Fruit fly (Drosophila melanogaster): ENCODE results near the gene yata.

Gene yata

DNA sequence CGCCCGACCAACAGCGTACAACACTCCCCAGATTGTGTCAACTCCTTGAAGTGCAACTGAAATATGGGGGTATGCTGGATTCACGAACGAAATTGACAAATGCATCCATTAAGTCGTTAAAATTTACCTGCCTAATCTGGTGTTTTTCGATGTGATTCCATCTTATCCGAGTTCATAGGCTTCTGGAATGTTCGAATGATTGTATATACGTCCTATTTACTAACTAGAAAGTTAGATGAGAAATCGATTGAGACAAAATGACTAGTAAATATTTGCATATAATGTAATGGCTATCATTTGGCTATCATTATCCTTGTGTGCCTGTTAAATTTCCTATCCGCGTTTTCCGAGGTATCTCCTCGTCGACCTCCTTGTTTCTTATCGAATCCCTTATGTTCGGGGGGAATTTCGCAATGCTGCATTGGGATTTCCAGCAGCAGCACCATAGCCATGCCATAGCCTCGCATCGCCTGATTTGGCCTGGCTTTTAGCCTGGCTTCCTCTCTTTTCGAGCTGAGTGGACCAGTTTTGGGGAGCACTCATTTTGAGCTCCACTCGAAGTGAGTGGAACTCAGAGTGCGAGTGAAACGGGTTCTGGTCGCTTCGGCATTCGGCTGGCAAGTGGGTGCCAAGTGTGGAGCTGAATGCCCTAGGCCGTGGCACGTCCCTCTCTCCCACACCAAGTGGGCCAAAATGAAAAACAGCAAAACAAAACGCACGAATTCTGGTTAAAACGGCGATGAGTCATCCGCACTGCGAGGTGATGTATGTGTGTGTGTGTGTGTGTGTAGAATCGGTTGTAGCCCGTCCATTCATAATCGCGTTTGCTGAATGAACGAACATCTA lies 29.3 kb downstream of the yata start:
- TF ChIP-seq ttk (optimal IDR thresholded peaks at IDR 0.05), result no peak
- no peak for TF ChIP-seq Sin3A (optimal IDR thresholded peaks at IDR 0.05)
- no peak for TF ChIP-seq psq (optimal IDR thresholded peaks at IDR 0.05)
- no peak for TF ChIP-seq Myc (optimal IDR thresholded peaks at IDR 0.05)
- no peak for TF ChIP-seq h (optimal IDR thresholded peaks at IDR 0.05)
- no peak for TF ChIP-seq insv (optimal IDR thresholded peaks at IDR 0.05)

DNA sequence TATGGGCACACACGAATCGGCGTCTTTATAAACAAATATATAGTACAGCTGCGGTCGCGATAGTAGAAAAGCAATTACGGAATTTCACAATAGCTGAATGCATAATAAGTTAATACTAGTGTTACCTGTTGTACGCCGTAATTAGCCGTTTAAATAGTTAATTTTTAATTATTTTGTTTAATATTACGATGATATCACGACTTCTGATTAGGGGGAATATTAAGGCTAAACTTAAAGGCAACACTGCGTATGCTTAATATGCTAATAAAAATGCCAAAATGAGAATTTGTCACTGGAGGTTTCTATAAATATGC lies 29.9 kb downstream of the yata start:
- TF ChIP-seq insv (optimal IDR thresholded peaks at IDR 0.05), result no peak
- no peak for TF ChIP-seq ttk (optimal IDR thresholded peaks at IDR 0.05)
- TF ChIP-seq psq (optimal IDR thresholded peaks at IDR 0.05), result no peak
- TF ChIP-seq Myc (optimal IDR thresholded peaks at IDR 0.05), result no peak
- TF ChIP-seq h (optimal IDR thresholded peaks at IDR 0.05), result no peak
- TF ChIP-seq Sin3A (optimal IDR thresholded peaks at IDR 0.05), result no peak

DNA sequence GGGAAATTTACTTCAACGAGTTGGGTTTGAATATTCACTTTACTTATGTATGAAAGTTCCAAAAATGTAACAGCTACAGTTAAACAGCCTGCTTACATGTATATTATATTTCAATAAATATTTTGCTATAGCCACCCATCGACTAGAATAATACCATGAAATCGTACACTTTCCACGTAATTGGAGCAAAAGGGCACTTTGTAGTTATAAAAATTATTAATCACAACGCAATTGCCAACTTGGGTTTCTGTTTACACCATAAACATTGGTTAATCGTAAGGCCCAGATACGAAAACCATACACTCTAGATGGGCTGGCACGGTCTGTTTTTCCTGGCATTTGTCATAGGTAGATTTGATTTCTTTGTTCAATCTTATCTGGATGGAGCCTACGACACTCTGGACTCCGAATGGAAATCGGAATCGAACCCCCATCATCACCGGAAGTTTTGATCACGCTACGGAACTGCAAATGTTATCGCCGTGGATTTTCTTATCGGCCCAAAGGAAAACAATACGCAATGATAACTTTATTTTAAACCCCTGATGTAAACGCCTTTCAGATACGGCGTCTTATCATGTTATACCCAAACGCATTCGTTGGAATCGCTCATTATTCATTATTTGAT lies 31.5 kb downstream of the yata start, which contains the start of gene fig:
fig (minus strand) TSS at position 51 of the 628 bp plus-strand sequence.
- no peak for TF ChIP-seq h (optimal IDR thresholded peaks at IDR 0.05)
- TF ChIP-seq Sin3A (optimal IDR thresholded peaks at IDR 0.05), result no peak
- no peak for TF ChIP-seq ttk (optimal IDR thresholded peaks at IDR 0.05)
- no peak for TF ChIP-seq Myc (optimal IDR thresholded peaks at IDR 0.05)
- no peak for TF ChIP-seq insv (optimal IDR thresholded peaks at IDR 0.05)
- TF ChIP-seq psq (optimal IDR thresholded peaks at IDR 0.05), result no peak

DNA sequence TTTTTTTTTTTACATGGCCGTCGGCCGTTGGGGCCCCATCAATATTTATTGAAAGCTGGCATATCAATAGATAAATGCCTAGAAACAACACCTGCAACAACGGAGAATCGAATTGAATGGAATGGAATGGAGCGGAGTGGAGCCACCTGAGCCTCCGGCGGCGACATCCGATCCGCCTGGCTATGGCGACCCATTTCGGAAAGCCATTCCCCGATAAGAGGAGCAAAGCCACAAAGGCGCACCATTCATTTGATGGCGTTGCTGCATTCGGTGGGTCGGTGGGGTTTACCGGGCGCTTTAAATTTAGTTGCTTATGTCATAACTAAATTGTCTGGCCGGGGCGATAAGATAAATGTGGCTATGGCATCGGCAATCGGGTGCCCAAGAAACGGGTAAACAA lies 32.9 kb downstream of the yata start:
- no peak for TF ChIP-seq Sin3A (optimal IDR thresholded peaks at IDR 0.05)
- no peak for TF ChIP-seq h (optimal IDR thresholded peaks at IDR 0.05)
- no peak for TF ChIP-seq insv (optimal IDR thresholded peaks at IDR 0.05)
- TF ChIP-seq psq (optimal IDR thresholded peaks at IDR 0.05), result no peak
- no peak for TF ChIP-seq Myc (optimal IDR thresholded peaks at IDR 0.05)
- TF ChIP-seq ttk (optimal IDR thresholded peaks at IDR 0.05), result no peak

DNA sequence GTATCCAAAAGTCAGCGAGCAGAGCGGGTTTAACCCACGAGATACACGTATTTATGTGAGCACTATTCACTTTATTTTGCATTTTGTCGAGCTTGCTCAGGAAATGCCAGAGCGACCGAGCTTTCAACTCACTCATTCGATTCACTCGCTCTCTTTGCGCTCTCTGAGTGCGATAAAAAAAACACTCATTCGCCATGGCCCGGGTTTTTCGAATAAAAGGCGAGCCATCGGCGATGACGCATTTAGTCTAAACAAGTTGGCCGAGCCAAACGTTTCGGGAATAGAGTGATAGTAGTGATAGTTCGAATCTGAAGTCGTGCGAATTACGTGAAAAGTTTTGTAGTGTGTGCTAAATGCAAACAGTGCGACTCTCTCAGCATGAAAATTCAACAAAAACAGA lies 33.3 kb downstream of the yata start:
- TF ChIP-seq h (optimal IDR thresholded peaks at IDR 0.05) (no peak), Myc (optimal IDR thresholded peaks at IDR 0.05) (no peak), insv (optimal IDR thresholded peaks at IDR 0.05) (no peak), Sin3A (optimal IDR thresholded peaks at IDR 0.05) (no peak)

DNA sequence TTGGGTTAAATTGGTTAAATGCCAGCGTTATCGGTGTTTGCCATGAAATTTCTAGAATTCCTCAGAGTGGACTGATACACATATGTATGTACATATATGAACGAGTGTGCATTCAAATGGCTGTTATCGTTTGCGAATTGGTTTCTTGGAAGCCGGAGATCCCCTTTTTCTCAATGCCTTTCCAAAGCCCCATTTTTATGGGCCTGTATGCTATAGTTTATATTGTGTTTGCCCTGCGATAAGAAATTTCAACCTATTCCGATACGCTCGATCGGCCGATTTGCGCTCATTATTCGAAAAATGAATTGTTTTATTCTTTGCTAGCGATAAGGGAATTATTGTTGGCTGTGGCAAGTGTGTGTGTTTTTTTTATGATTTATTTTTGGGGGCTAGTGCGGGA lies 34.2 kb downstream of the yata start:
- no peak for TF ChIP-seq ttk (optimal IDR thresholded peaks at IDR 0.05)
- no peak for TF ChIP-seq Sin3A (optimal IDR thresholded peaks at IDR 0.05)
- no peak for TF ChIP-seq h (optimal IDR thresholded peaks at IDR 0.05)
- TF ChIP-seq insv (optimal IDR thresholded peaks at IDR 0.05), result no peak
- TF ChIP-seq Myc (optimal IDR thresholded peaks at IDR 0.05), result no peak
- no peak for TF ChIP-seq psq (optimal IDR thresholded peaks at IDR 0.05)

DNA sequence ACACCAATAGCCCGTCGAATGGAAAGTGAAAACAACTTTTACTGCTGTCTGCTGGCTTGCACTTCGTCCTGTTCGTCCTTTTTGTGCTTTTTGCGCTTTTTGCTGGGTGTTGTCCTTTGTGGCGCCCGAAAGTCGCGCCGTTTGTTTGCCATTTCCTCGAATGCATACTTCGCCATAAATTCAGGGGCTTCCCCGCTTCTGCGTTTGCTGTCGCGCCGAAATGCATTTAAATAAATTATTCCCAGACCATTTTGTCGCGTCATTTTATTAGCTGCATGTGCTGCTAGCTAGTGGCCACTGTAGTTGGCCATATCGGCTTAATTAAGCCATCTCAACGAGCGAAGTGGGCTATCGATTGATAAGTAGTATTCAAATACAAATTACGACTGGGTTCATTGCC lies 36.2 kb downstream of the yata start:
- TF ChIP-seq h (optimal IDR thresholded peaks at IDR 0.05) (no peak), Sin3A (optimal IDR thresholded peaks at IDR 0.05) (no peak), ttk (optimal IDR thresholded peaks at IDR 0.05) (no peak), Myc (optimal IDR thresholded peaks at IDR 0.05) (no peak), psq (optimal IDR thresholded peaks at IDR 0.05) (no peak), insv (optimal IDR thresholded peaks at IDR 0.05) (no peak)

DNA sequence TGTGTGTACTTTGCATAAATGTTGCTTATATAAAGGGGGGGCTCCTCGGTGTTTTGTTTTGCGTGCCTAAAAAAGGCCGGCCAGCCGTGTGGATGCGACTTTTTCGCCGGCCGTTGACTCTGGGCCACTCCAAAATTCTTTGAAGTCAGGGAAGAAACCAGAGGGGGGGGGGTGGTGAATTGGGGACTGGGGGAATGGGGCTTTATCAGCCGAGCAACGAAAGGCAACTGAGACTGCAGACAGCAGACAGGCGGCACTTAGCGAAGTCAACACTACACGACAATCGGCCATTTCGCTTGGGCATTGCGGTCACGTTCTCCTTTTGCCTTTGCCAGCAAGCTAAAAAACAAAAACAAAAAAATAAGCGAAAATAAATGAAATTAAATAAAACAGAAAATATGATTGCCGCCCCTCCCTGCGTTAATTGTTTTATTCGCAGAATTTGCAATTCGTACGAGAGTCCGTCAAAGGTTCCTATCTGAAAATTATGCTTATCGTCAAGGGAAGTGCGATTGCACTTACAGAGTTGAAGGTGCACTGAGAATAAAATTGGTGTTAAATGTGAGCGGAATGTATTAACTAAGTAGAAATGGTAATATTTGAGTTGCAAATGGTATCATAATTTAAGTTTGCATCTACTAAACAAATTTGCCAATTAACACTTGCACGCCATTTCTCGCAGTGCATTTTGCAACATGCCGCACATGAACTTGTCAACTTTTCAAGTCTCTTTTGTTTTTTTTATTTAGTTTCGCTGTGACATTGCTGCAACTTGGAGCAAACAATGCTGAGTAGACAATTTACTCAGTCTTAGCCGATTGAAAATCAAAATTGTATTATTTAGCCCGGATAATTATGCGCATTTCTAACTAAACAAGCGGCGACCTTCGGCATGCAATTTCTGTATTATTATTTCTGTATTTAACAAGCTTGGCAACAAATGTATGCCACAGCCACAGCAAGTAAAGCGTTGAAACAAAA lies 37.3 kb downstream of the yata start:
- TF ChIP-seq Sin3A (optimal IDR thresholded peaks at IDR 0.05), result no peak
- no peak for TF ChIP-seq Myc (optimal IDR thresholded peaks at IDR 0.05)
- TF ChIP-seq psq (optimal IDR thresholded peaks at IDR 0.05), result no peak
- TF ChIP-seq insv (optimal IDR thresholded peaks at IDR 0.05), result no peak
- no peak for TF ChIP-seq ttk (optimal IDR thresholded peaks at IDR 0.05)
- no peak for TF ChIP-seq h (optimal IDR thresholded peaks at IDR 0.05)

DNA sequence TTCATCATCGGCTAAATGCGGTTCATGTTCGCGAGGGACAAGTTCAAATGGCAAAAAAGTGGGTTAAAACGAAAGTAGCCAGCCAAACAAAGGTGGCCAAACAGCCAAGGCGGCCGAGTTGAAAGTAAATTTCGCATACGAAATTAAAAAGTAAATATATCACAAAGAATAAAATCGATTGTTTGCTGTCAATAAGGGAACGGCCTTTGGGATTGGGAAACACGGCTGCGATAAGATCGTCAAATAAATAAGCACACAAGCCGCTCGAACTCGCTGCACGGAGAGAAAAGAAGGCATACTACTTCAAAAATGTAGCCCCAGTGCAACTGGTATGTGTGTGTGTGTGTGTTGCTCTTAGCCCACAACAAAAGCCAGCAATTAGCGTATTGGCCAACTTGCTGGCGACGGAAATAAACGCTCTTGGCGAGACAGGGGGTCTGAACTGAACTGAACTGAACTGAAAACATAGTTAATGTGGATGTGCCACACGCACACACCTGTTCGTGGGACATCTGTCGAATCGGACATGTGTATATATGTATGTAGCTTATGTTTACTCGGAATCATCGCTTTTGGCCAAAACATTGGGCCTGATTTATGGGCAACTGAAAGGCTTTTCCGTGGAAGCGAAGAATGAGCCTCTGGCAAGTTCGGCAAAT lies 39.0 kb downstream of the yata start:
- TF ChIP-seq insv (optimal IDR thresholded peaks at IDR 0.05) (no peak), Myc (optimal IDR thresholded peaks at IDR 0.05) (no peak), ttk (optimal IDR thresholded peaks at IDR 0.05) (no peak), psq (optimal IDR thresholded peaks at IDR 0.05) (no peak), h (optimal IDR thresholded peaks at IDR 0.05) (no peak), Sin3A (optimal IDR thresholded peaks at IDR 0.05) (no peak)

DNA sequence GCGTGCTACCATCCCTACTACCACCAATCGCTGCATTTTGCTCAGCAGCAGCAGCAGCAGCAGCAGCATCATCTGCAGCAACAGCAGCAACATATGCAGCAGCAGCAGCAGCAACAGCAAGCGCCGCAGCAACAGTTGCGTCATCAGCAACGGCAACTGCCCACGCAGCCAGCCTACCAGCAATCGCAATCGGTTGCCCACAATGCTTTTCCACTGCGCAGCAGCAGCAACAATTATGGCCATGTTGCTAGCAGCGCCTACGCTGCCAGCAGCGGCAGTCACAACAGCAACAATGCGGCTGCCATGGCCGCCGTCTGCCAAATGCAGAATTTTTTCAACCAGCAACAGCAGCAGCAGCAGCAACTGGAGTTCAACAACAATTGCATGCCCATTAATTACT lies 41.2 kb downstream of the yata start:
- TF ChIP-seq Sin3A (optimal IDR thresholded peaks at IDR 0.05), result no peak
- no peak for TF ChIP-seq Myc (optimal IDR thresholded peaks at IDR 0.05)
- no peak for TF ChIP-seq ttk (optimal IDR thresholded peaks at IDR 0.05)
- no peak for TF ChIP-seq psq (optimal IDR thresholded peaks at IDR 0.05)
- TF ChIP-seq h (optimal IDR thresholded peaks at IDR 0.05), result no peak
- no peak for TF ChIP-seq insv (optimal IDR thresholded peaks at IDR 0.05)

DNA sequence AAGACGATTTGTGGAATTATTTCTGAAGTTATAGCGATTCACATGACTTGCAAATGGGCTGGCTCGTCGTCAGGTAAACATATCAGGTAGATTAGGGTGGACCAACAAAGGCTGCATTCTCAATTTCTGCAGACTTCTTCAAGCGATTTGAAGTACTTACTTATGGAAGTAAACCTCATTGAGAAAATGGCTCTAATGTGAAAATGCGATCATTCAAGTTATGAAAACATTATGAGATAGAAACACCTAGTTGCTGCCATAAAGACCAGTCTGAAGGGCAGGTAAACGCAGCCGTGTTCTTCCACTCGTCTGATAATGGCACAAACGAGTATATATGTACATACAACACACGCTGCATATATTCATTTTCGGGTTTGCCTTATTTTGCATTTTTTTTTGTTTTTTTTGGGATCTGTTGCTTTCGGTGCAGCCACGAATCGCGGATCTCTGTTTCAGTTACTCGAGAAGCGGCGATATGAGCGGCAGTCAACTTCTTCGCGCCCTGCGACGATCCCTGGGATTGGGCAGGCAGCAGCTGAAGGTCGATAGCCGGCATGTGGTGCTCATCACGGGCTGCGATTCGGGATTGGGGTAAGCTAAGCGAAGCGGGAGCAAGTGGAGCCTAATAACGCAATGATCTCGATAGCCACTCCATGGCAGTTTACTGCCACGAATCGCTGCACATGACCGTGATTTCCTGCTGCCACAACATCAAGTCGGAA lies 45.3 kb downstream of the yata start, which contains the start of gene sro:
sro (plus strand) TSS at position 437 of the 722 bp plus-strand sequence.
- TF ChIP-seq Myc (optimal IDR thresholded peaks at IDR 0.05), result no peak
- no peak for TF ChIP-seq Sin3A (optimal IDR thresholded peaks at IDR 0.05)
- no peak for TF ChIP-seq psq (optimal IDR thresholded peaks at IDR 0.05)
- no peak for TF ChIP-seq h (optimal IDR thresholded peaks at IDR 0.05)
- no peak for TF ChIP-seq insv (optimal IDR thresholded peaks at IDR 0.05)
- TF ChIP-seq ttk (optimal IDR thresholded peaks at IDR 0.05), result no peak
